Fruit fly (Drosophila melanogaster) Kc167 (cell line): ENCODE measurements around the gene Ada.

Experiments
- Myc ChIP-seq: fragments of >200 bp; optimal IDR thresholded peaks from 2 replicates; lab custom pipeline; 2017; ENCODE audit warnings: missing external identifiers
- Sin3A ChIP-seq: fragments of >200 bp; optimal IDR thresholded peaks from 2 replicates; lab custom pipeline; 2018; ENCODE audit warnings: missing external identifiers
- h ChIP-seq: fragments of >200 bp; optimal IDR thresholded peaks from 3 replicates; lab custom pipeline; 2018; ENCODE audit warnings: missing external identifiers
- insv ChIP-seq: fragments of >200 bp; optimal IDR thresholded peaks from 3 replicates; lab custom pipeline; 2018; ENCODE audit warnings: missing external identifiers
- psq ChIP-seq: fragments of >200 bp; optimal IDR thresholded peaks from 2 replicates; lab custom pipeline; 2017; ENCODE audit warnings: missing external identifiers
- ttk ChIP-seq: sonication (Bioruptor generic); optimal IDR thresholded peaks from 2 replicates; lab custom pipeline; 2017; ENCODE audit warnings: missing external identifiers

Gene Ada

dm6 chr3R:9069874-9070273, 4.9 kb downstream of the Ada start:
- TF ChIP-seq Sin3A (lab: Kevin White, UChicago) (no peak), insv (lab: Kevin White, UChicago) (no peak), Myc (no peak), psq (lab: Kevin White, UChicago) (no peak), h (lab: Kevin White, UChicago) (no peak), ttk (no peak)

- no peak for TF ChIP-seq ttk
- TF ChIP-seq Myc = no peak
- TF ChIP-seq psq (lab: Kevin White, UChicago) = no peak
- no peak for TF ChIP-seq Sin3A (lab: Kevin White, UChicago)
- TF ChIP-seq insv (lab: Kevin White, UChicago) = no peak
- TF ChIP-seq h (lab: Kevin White, UChicago) = no peak
These were observed 10.0 kb downstream of the Ada start for dm6 chr3R:9074934-9075333.

dm6 chr3R:9079638-9080037, 14.7 kb downstream of the Ada start:
- TF ChIP-seq Myc = no peak
- TF ChIP-seq h (lab: Kevin White, UChicago) = no peak
- TF ChIP-seq Sin3A (lab: Kevin White, UChicago) = no peak
- no peak for TF ChIP-seq ttk
- TF ChIP-seq psq (lab: Kevin White, UChicago) = no peak
- TF ChIP-seq insv (lab: Kevin White, UChicago) = no peak

dm6 chr3R:9082332-9082731, 17.3 kb downstream of the Ada start:
- TF ChIP-seq h (lab: Kevin White, UChicago) (no peak), ttk (no peak), Sin3A (lab: Kevin White, UChicago) (no peak), Myc (no peak), insv (lab: Kevin White, UChicago) (no peak), psq (lab: Kevin White, UChicago) (no peak)

dm6 chr3R:9083379-9083778, 18.4 kb downstream of the Ada start:
- no peak for TF ChIP-seq Myc
- TF ChIP-seq ttk = no peak
- no peak for TF ChIP-seq insv (lab: Kevin White, UChicago)
- no peak for TF ChIP-seq Sin3A (lab: Kevin White, UChicago)
- no peak for TF ChIP-seq h (lab: Kevin White, UChicago)
- TF ChIP-seq psq (lab: Kevin White, UChicago) = no peak

dm6 chr3R:9085306-9085705, 20.3 kb downstream of the Ada start:
- TF ChIP-seq psq (lab: Kevin White, UChicago) (no peak), Myc (no peak), Sin3A (lab: Kevin White, UChicago) (no peak), insv (lab: Kevin White, UChicago) (no peak), h (lab: Kevin White, UChicago) (no peak), ttk (no peak)

- TF ChIP-seq ttk (no peak), Sin3A (lab: Kevin White, UChicago) (no peak), insv (lab: Kevin White, UChicago) (no peak), h (lab: Kevin White, UChicago) (no peak), Myc (no peak), psq (lab: Kevin White, UChicago) (no peak)
These were observed 25.3 kb downstream of the Ada start for dm6 chr3R:9090303-9090702.

- no peak for TF ChIP-seq ttk
- no peak for TF ChIP-seq psq (lab: Kevin White, UChicago)
- no peak for TF ChIP-seq Myc
- no peak for TF ChIP-seq Sin3A (lab: Kevin White, UChicago)
These were observed 39.8 kb downstream of the Ada start for dm6 chr3R:9104807-9105206.
